Worm (Caenorhabditis elegans): Measurements from ENCODE around the gene ZC250.2.

The ZC250.2 gene

ce11 chrV:5825478-5825877 is 33.3 kb downstream of the ZC250.2 start:
- TF ChIP-seq nhr-76 (tag; optimal IDR thresholded peaks at IDR 0.05), result no peak
- no peak for TF ChIP-seq sptf-1 (tag; optimal IDR thresholded peaks at IDR 0.05)
- TF ChIP-seq snpc-4 (tag; optimal IDR thresholded peaks at IDR 0.05), result no peak
- no peak for TF ChIP-seq mab-5 (tag; optimal IDR thresholded peaks at IDR 0.05)
- TF ChIP-seq ztf-11 (tag; optimal IDR thresholded peaks at IDR 0.05), result no peak
- no peak for TF ChIP-seq sem-2 (GFP tag; optimal IDR thresholded peaks at IDR 0.05)
- TF ChIP-seq elt-3 (tag; optimal IDR thresholded peaks at IDR 0.05), result no peak
- no peak for TF ChIP-seq lsy-2 (tag; optimal IDR thresholded peaks at IDR 0.05)
- TF ChIP-seq drap-1 (GFP tag; optimal IDR thresholded peaks at IDR 0.05), result no peak
- no peak for TF ChIP-seq elt-1 (tag; optimal IDR thresholded peaks at IDR 0.05; ENCODE audit: borderline replicate concordance, insufficient read depth)
- TF ChIP-seq blmp-1 (tag; optimal IDR thresholded peaks at IDR 0.05), result no peak

ce11 chrV:5826592-5826991 is 34.5 kb downstream of the ZC250.2 start, which contains the start of gene let-418:
Gene let-418 (plus strand): TSS chrV:5826833.
- no peak for TF ChIP-seq mep-1 (tag; optimal IDR thresholded peaks at IDR 0.05)
- no peak for TF ChIP-seq sem-2 (GFP tag; optimal IDR thresholded peaks at IDR 0.05)
- TF ChIP-seq nhr-76 (tag; optimal IDR thresholded peaks at IDR 0.05), result no peak
- TF ChIP-seq flh-1 (GFP tag; optimal IDR thresholded peaks at IDR 0.05), result no peak
- no peak for TF ChIP-seq sptf-1 (tag; optimal IDR thresholded peaks at IDR 0.05)
- no peak for TF ChIP-seq lsy-2 (tag; optimal IDR thresholded peaks at IDR 0.05)
- TF ChIP-seq hlh-1 (tag; optimal IDR thresholded peaks at IDR 0.05), result no peak

- TF ChIP-seq unc-62 (GFP tag; optimal IDR thresholded peaks at IDR 0.05), result no peak
- no peak for TF ChIP-seq elt-1 (tag; optimal IDR thresholded peaks at IDR 0.05; ENCODE audit: borderline replicate concordance, insufficient read depth)
- TF ChIP-seq sptf-1 (tag; optimal IDR thresholded peaks at IDR 0.05), result no peak
- TF ChIP-seq ces-1 (GFP tag; optimal IDR thresholded peaks at IDR 0.05), result no peak
- no peak for TF ChIP-seq ceh-39 (tag; optimal IDR thresholded peaks at IDR 0.05)
- TF ChIP-seq hlh-1 (tag; optimal IDR thresholded peaks at IDR 0.05), result no peak
- no peak for TF ChIP-seq blmp-1 (tag; optimal IDR thresholded peaks at IDR 0.05)
- no peak for TF ChIP-seq elt-3 (tag; optimal IDR thresholded peaks at IDR 0.05)
- no peak for TF ChIP-seq zip-8 (tag; optimal IDR thresholded peaks at IDR 0.05)
- TF ChIP-seq lin-13 (tag; optimal IDR thresholded peaks at IDR 0.05), result no peak
- TF ChIP-seq M03D4.4 (tag; optimal IDR thresholded peaks at IDR 0.05), result no peak
- TF ChIP-seq nhr-237 (tag; optimal IDR thresholded peaks at IDR 0.05), result no peak
- TF ChIP-seq sem-2 (GFP tag; optimal IDR thresholded peaks at IDR 0.05), result no peak
- TF ChIP-seq unc-120 (tag; optimal IDR thresholded peaks at IDR 0.05; ENCODE audit: poor library complexity, severe bottlenecking), result no peak
- no peak for TF ChIP-seq lsy-2 (tag; optimal IDR thresholded peaks at IDR 0.05)
- no peak for TF ChIP-seq nhr-12 (tag; optimal IDR thresholded peaks at IDR 0.05)
- no peak for TF ChIP-seq nhr-28 (tag; optimal IDR thresholded peaks at IDR 0.05)
- no peak for TF ChIP-seq ceh-43 (GFP tag; optimal IDR thresholded peaks at IDR 0.05)
- no peak for TF ChIP-seq tbx-8 (GFP tag; optimal IDR thresholded peaks at IDR 0.05)
- TF ChIP-seq pha-4 (tag; optimal IDR thresholded peaks at IDR 0.05), result no peak
Measured at ce11 chrV:5831253-5831652, 39.1 kb downstream of the ZC250.2 start.

ce11 chrV:5832799-5833198 is 40.7 kb downstream of the ZC250.2 start:
- TF ChIP-seq blmp-1 (tag; optimal IDR thresholded peaks at IDR 0.05), result no peak
- TF ChIP-seq elt-1 (tag; optimal IDR thresholded peaks at IDR 0.05; ENCODE audit: borderline replicate concordance, insufficient read depth), result no peak
- no peak for TF ChIP-seq nhr-76 (tag; optimal IDR thresholded peaks at IDR 0.05)
- TF ChIP-seq M03D4.4 (tag; optimal IDR thresholded peaks at IDR 0.05), result no peak
- no peak for TF ChIP-seq sptf-1 (tag; optimal IDR thresholded peaks at IDR 0.05)
- TF ChIP-seq elt-3 (tag; optimal IDR thresholded peaks at IDR 0.05), result no peak
- TF ChIP-seq lsy-2 (tag; optimal IDR thresholded peaks at IDR 0.05), result no peak
- no peak for TF ChIP-seq ceh-39 (tag; optimal IDR thresholded peaks at IDR 0.05)
- TF ChIP-seq ztf-11 (tag; optimal IDR thresholded peaks at IDR 0.05), result no peak
- no peak for TF ChIP-seq mls-2 (tag; optimal IDR thresholded peaks at IDR 0.05)
- TF ChIP-seq nhr-237 (tag; optimal IDR thresholded peaks at IDR 0.05), result no peak
- no peak for TF ChIP-seq flh-1 (GFP tag; optimal IDR thresholded peaks at IDR 0.05)
- TF ChIP-seq hlh-1 (tag; optimal IDR thresholded peaks at IDR 0.05), result no peak
- TF ChIP-seq mep-1 (tag; optimal IDR thresholded peaks at IDR 0.05), result no peak
- no peak for TF ChIP-seq nhr-28 (tag; optimal IDR thresholded peaks at IDR 0.05)
- no peak for TF ChIP-seq unc-62 (GFP tag; optimal IDR thresholded peaks at IDR 0.05)
- no peak for TF ChIP-seq bed-3 (GFP tag; optimal IDR thresholded peaks at IDR 0.05)

- TF ChIP-seq nhr-2 (tag; optimal IDR thresholded peaks at IDR 0.05) (no peak), blmp-1 (tag; optimal IDR thresholded peaks at IDR 0.05) (no peak), flh-1 (GFP tag; optimal IDR thresholded peaks at IDR 0.05) (no peak), ham-2 (GFP tag; optimal IDR thresholded peaks at IDR 0.05) (no peak), elt-1 (tag; optimal IDR thresholded peaks at IDR 0.05; ENCODE audit: borderline replicate concordance, insufficient read depth) (no peak)
Measured at ce11 chrV:5833531-5833930, 41.4 kb downstream of the ZC250.2 start, which contains the start of gene srh-76. Gene srh-76 (plus strand): TSS chrV:5833831.
